Fruit fly (Drosophila melanogaster) whole organism, wandering third instar larva: ENCODE results near the gene CG3842.

Experiments
- GATAd ChIP-seq: sonication (Bioruptor generic); optimal IDR thresholded peaks from 2 replicates; lab custom pipeline; 2016; ENCODE audit warnings: missing biosample characterization, missing genetic modification characterization
- Sp1 ChIP-seq: fragments of 200-800 bp; sonication (Bioruptor generic); optimal IDR thresholded peaks from 3 replicates; lab custom pipeline; 2019; ENCODE audit warnings: missing biosample characterization, mild to moderate bottlenecking, missing genetic modification characterization, moderate library complexity
- psq ChIP-seq: fragments of 200-800 bp; sonication (Bioruptor generic); optimal IDR thresholded peaks from 3 replicates; lab custom pipeline; 2017; ENCODE audit warnings: missing biosample characterization, mild to moderate bottlenecking, missing genetic modification characterization, moderate library complexity

- TF ChIP-seq GATAd = no peak
- no peak for TF ChIP-seq Sp1 (GFP tag; lab: Kevin White, UChicago)
- TF ChIP-seq psq = no peak
Observed at dm6 chrX:6315583-6315982, 22.0 kb upstream of the CG3842 start.
